Worm (Caenorhabditis elegans): Measurements from ENCODE around the gene F43C11.2.

F43C11.2 gene

DNA sequence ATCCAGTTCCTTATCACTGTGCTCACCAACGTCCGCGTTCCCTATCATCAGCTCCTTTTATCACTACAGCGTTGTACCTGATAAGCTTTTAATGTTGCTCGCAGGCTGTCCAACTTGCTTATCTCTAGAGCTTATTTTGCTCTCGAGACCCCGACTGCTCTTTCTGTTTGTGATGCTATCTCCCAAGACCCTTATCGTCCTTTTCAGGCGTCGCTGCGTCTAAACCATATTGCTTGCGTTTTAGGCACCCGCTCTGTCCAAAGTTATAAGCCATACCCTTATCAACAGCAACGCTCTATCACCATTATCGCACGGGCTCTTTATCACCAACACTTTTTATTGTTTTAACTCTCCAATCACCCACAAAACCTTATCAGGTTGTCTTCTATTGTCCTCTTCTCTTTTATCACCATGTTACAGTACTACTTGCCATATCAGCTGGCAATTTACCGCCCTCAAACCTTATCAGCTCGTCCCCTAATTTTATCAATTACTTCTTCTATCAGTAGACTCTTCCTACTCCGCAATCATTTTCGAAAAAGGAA, 24.0 kb downstream of the F43C11.2 start (continued):
- TF ChIP-seq snpc-1.1 (tag; optimal IDR thresholded peaks at IDR 0.05; ENCODE audit: insufficient read depth) (no peak), ceh-27 (GFP tag; optimal IDR thresholded peaks at IDR 0.05) (no peak), sea-2 (GFP tag; IDR thresholded peaks at IDR 0.05) (no peak), dpl-1 (GFP tag; optimal IDR thresholded peaks at IDR 0.05) (no peak), hlh-12 (tag; optimal IDR thresholded peaks at IDR 0.05) (no peak), cebp-2 (GFP tag; IDR thresholded peaks at IDR 0.05) (no peak), repo-1 (tag; optimal IDR thresholded peaks at IDR 0.05) (peak; percentile 76), nhr-27 (tag; optimal IDR thresholded peaks at IDR 0.05) (no peak), lin-26 (GFP tag; IDR thresholded peaks at IDR 0.05) (no peak), akir-1 (GFP tag; optimal IDR thresholded peaks at IDR 0.05) (no peak), T26A5.8 (tag; optimal IDR thresholded peaks at IDR 0.05) (no peak), die-1 (tag; optimal IDR thresholded peaks at IDR 0.05) (no peak), fkh-3 (tag; optimal IDR thresholded peaks at IDR 0.05) (no peak), dox-1 (GFP tag; IDR thresholded peaks at IDR 0.05) (peak; percentile 90; the same call in 1 of the 2 replicates), B0261.1 (tag; optimal IDR thresholded peaks at IDR 0.05) (no peak), nfya-1 (tag; optimal IDR thresholded peaks at IDR 0.05; ENCODE audit: borderline replicate concordance, insufficient read depth) (no peak)

DNA sequence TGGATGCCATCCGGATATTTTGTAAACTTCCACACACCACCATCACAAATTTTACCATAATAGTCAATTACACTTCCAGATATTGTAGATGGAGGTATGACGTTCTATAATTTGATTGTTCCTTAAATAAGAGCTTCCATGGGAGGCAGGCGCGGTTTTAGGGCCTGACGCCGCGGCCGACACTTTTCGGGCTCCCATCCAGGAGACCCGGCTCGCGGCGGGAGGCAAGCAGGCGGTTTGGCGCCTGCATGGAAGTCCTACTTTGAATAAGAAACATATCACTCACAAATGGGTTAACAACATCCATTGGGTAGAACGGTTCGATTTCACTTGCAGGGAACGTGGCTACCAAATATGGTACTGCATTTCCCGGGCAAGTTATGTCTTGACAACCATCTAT, 25.1 kb downstream of the F43C11.2 start:
- TF ChIP-seq nhr-90 (tag; optimal IDR thresholded peaks at IDR 0.05): no peak
- TF ChIP-seq lag-1 (GFP tag; IDR thresholded peaks at IDR 0.05): no peak
- peak; percentile 55; the same call in 1 of the 2 replicates for TF ChIP-seq egrh-3 (GFP tag; IDR thresholded peaks at IDR 0.05)
- TF ChIP-seq efl-1 (GFP tag; optimal IDR thresholded peaks at IDR 0.05): no peak
- no peak for TF ChIP-seq Y53F4B.3 (GFP tag; IDR thresholded peaks at IDR 0.05)
- TF ChIP-seq zfh-2 (GFP tag; conservative IDR thresholded peaks at IDR 0.05): no peak; the same call in 1 of the 2 replicates

DNA sequence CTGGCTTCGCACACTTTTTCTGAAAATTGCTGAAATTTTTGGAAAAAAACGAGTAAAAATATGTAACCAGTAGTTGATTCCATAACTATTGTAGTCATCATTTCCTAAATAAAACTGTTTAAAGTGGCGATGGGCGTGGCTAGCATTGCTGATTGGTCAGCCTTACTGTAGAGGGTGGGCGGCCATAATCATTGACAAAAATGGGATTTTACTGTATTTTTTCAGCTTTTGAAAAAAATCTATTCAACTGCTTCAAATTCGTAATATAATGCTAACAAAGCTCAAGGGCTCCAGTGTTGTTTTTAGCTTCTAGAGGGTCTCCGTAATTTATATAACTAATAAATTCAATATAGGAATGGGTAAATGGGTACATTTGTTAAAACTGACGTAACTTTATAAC, 25.6 kb downstream of the F43C11.2 start, which contains the start of gene F16G10.7:
Gene F16G10.7, minus strand, starts transcription at position 101 of the 400 bp plus-strand sequence.
- TF ChIP-seq ceh-27 (GFP tag; optimal IDR thresholded peaks at IDR 0.05) (no peak), unc-130 (GFP tag; optimal IDR thresholded peaks at IDR 0.05) (no peak), rpc-1 (optimal IDR thresholded peaks at IDR 0.05) (no peak), rpc-1 (tag; optimal IDR thresholded peaks at IDR 0.05) (no peak), zim-3 (tag; optimal IDR thresholded peaks at IDR 0.05) (no peak), aptf-2 (GFP tag; conservative IDR thresholded peaks at IDR 0.05) (no peak), attf-3 (GFP tag; conservative IDR thresholded peaks at IDR 0.05) (no peak), sdz-38 (tag; optimal IDR thresholded peaks at IDR 0.05) (no peak), snpc-3.4 (tag; optimal IDR thresholded peaks at IDR 0.05) (no peak), dpff-1 (tag; optimal IDR thresholded peaks at IDR 0.05) (no peak), zfh-2 (GFP tag; conservative IDR thresholded peaks at IDR 0.05) (no peak), lsy-27 (tag; optimal IDR thresholded peaks at IDR 0.05; ENCODE audit: borderline replicate concordance, insufficient read depth) (no peak), ztf-22 (GFP tag; optimal IDR thresholded peaks at IDR 0.05) (no peak), attf-5 (GFP tag; optimal IDR thresholded peaks at IDR 0.05) (no peak)

DNA sequence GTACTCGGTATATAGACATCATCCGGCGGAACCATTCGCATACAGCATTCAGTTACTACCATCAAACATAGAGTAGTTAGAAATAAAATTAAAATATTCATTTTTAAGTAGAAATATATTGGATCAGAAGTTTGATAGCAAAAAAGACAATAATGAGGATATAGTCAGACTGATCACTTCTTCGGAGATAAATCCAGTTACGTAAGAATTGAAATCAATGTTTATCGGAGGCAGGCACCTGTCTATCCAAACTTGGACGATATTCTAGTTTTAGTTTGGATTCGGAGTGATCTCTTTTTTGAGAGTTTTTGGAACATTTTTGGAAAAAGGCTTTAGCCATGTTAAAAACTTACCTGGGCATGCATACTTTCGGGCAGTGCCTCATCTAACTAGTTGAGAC, 28.8 kb downstream of the F43C11.2 start, which contains the start of gene F16G10.8:
Gene F16G10.8, minus strand, starts transcription at position 101 of the 400 bp plus-strand sequence.
- no peak for TF ChIP-seq dox-1 (GFP tag; IDR thresholded peaks at IDR 0.05)
- TF ChIP-seq lin-35 (GFP tag; optimal IDR thresholded peaks at IDR 0.05): no peak
- TF ChIP-seq snpc-3.4 (tag; optimal IDR thresholded peaks at IDR 0.05): no peak
- no peak for TF ChIP-seq ztf-26 (tag; optimal IDR thresholded peaks at IDR 0.05)
- TF ChIP-seq bed-2 (GFP tag; IDR thresholded peaks at IDR 0.05): no peak
- TF ChIP-seq hsf-1 (GFP tag; IDR thresholded peaks at IDR 0.05): no peak
- TF ChIP-seq atf-7 (tag; optimal IDR thresholded peaks at IDR 0.05): no peak
- no peak for TF ChIP-seq B0035.1 (tag; optimal IDR thresholded peaks at IDR 0.05)
- no peak for TF ChIP-seq madf-6 (GFP tag; IDR thresholded peaks at IDR 0.05)
- TF ChIP-seq ztf-25 (GFP tag; IDR thresholded peaks at IDR 0.05): no peak
- no peak for TF ChIP-seq sea-2 (GFP tag; IDR thresholded peaks at IDR 0.05)
- no peak for TF ChIP-seq dpff-1 (tag; optimal IDR thresholded peaks at IDR 0.05)
- TF ChIP-seq Y95B8A.8 (GFP tag; IDR thresholded peaks at IDR 0.05): no peak
- no peak for TF ChIP-seq ztf-3 (GFP tag; optimal IDR thresholded peaks at IDR 0.05)
- no peak for TF ChIP-seq him-1 (tag; optimal IDR thresholded peaks at IDR 0.05)
- TF ChIP-seq die-1 (tag; optimal IDR thresholded peaks at IDR 0.05): no peak
- TF ChIP-seq mxl-1 (tag; optimal IDR thresholded peaks at IDR 0.05): no peak

Measured in whole organism, young adult.